Worm (Caenorhabditis elegans) whole organism, L3 larva: ENCODE measurements around the gene F46B3.16.

ENCODE experiments used
- ZK546.5 ChIP-seq: sonication (generic microtip); optimal IDR thresholded peaks from 2 replicates; lab custom pipeline; 2017; ENCODE audit warnings: missing biosample characterization, missing genetic modification characterization
- aly-2 ChIP-seq: fragments of 150-350 bp; optimal IDR thresholded peaks from 2 replicates; lab custom pipeline; 2014; ENCODE audit warnings: missing biosample characterization, missing genetic modification characterization
- ceh-82 ChIP-seq: fragments of 150-350 bp; optimal IDR thresholded peaks from 2 replicates; lab custom pipeline; 2014; ENCODE audit warnings: missing biosample characterization, missing genetic modification characterization
- ceh-9 ChIP-seq: sonication (generic microtip); optimal IDR thresholded peaks from 2 replicates; lab custom pipeline; 2018; ENCODE audit warnings: missing biosample characterization, missing genetic modification characterization
- daf-12 ChIP-seq: fragments of 150-350 bp; optimal IDR thresholded peaks from 2 replicates; lab custom pipeline; 2014; ENCODE audit warnings: missing biosample characterization, missing genetic modification reagents, missing genetic modification characterization
- egl-27 ChIP-seq: sonication (generic microtip); optimal IDR thresholded peaks from 4 replicates; lab custom pipeline; 2017; ENCODE audit warnings: missing biosample characterization, missing genetic modification reagents, missing genetic modification characterization
- elt-1 ChIP-seq: fragments of 150-350 bp; optimal IDR thresholded peaks from 2 replicates; lab custom pipeline; 2014; ENCODE audit warnings: missing biosample characterization, missing genetic modification characterization
- elt-2 ChIP-seq: sonication (generic microtip); optimal IDR thresholded peaks from 2 replicates; lab custom pipeline; 2016; ENCODE audit warnings: missing genetic modification reagents, mild to moderate bottlenecking, missing genetic modification characterization, missing compliant biosample characterization
- elt-3 ChIP-seq, 3 experiments: fragments of 150-350 bp in 1 of 3; sonication (generic microtip) in 2 of 3; optimal IDR thresholded peaks; 2 replicates in 2 of 3; 4 replicates in 1 of 3; lab custom pipeline; 2014 to 2017; ENCODE audit warnings: missing biosample characterization in 3 of 3, missing genetic modification characterization in 3 of 3
- fkh-10 ChIP-seq: sonication (generic microtip); optimal IDR thresholded peaks from 2 replicates; lab custom pipeline; 2017; ENCODE audit warnings: missing biosample characterization, missing genetic modification reagents, missing genetic modification characterization
- fkh-2 ChIP-seq: fragments of 150-350 bp; optimal IDR thresholded peaks from 2 replicates; lab custom pipeline; 2014; ENCODE audit warnings: missing biosample characterization, missing genetic modification reagents, missing genetic modification characterization
- fos-1 ChIP-seq: fragments of 150-350 bp; optimal IDR thresholded peaks from 2 replicates; lab custom pipeline; 2014; ENCODE audit warnings: missing biosample characterization, missing genetic modification characterization
- jun-1 ChIP-seq: fragments of 150-350 bp; optimal IDR thresholded peaks from 2 replicates; lab custom pipeline; 2014; ENCODE audit warnings: missing biosample characterization, missing genetic modification reagents, missing genetic modification characterization
- lin-15B ChIP-seq: fragments of 150-350 bp; optimal IDR thresholded peaks from 2 replicates; lab custom pipeline; 2014; ENCODE audit warnings: missing biosample characterization, missing genetic modification characterization
- lin-39 ChIP-seq: fragments of 150-350 bp; optimal IDR thresholded peaks from 2 replicates; lab custom pipeline; 2018; ENCODE audit warnings: missing biosample characterization, missing genetic modification reagents, missing genetic modification characterization
- lsy-12 ChIP-seq: sonication (generic microtip); optimal IDR thresholded peaks from 2 replicates; lab custom pipeline; 2016; ENCODE audit warnings: mild to moderate bottlenecking, missing genetic modification characterization, missing compliant biosample characterization
- mdl-1 ChIP-seq: fragments of 150-350 bp; optimal IDR thresholded peaks from 2 replicates; lab custom pipeline; 2014; ENCODE audit warnings: missing biosample characterization, missing genetic modification characterization
- mml-1 ChIP-seq: fragments of 150-350 bp; sonication (generic microtip); optimal IDR thresholded peaks from 3 replicates; lab custom pipeline; 2014; ENCODE audit warnings: missing biosample characterization, missing genetic modification characterization
- nfya-1 ChIP-seq: sonication (generic microtip); optimal IDR thresholded peaks from 2 replicates; lab custom pipeline; 2017; ENCODE audit warnings: missing genetic modification characterization, mild to moderate bottlenecking, missing compliant biosample characterization, antibody characterized with exemption, moderate library complexity; ENCODE audit not compliant: insufficient read depth
- nhr-11 ChIP-seq: fragments of 150-350 bp; optimal IDR thresholded peaks from 2 replicates; lab custom pipeline; 2014; ENCODE audit warnings: missing biosample characterization, missing genetic modification characterization
- nhr-12 ChIP-seq: fragments of 150-350 bp; optimal IDR thresholded peaks from 2 replicates; lab custom pipeline; 2014; ENCODE audit warnings: missing biosample characterization, missing genetic modification characterization
- nhr-237 ChIP-seq: fragments of 150-350 bp; optimal IDR thresholded peaks from 2 replicates; lab custom pipeline; 2014; ENCODE audit warnings: missing biosample characterization, missing genetic modification characterization
- nhr-25 ChIP-seq: sonication (generic microtip); optimal IDR thresholded peaks from 2 replicates; lab custom pipeline; 2017; ENCODE audit warnings: missing biosample characterization, missing genetic modification characterization
- nhr-28 ChIP-seq: fragments of 150-350 bp; optimal IDR thresholded peaks from 2 replicates; lab custom pipeline; 2014; ENCODE audit warnings: missing biosample characterization, missing genetic modification characterization
- nhr-43 ChIP-seq: sonication (generic microtip); optimal IDR thresholded peaks from 2 replicates; lab custom pipeline; 2016; ENCODE audit warnings: mild to moderate bottlenecking, missing genetic modification characterization, missing compliant biosample characterization; ENCODE audit not compliant: poor library complexity, severe bottlenecking
- nhr-67 ChIP-seq: fragments of 150-350 bp; optimal IDR thresholded peaks from 2 replicates; lab custom pipeline; 2014; ENCODE audit warnings: missing biosample characterization, missing genetic modification characterization
- nhr-76 ChIP-seq: fragments of 150-350 bp; sonication (generic microtip); optimal IDR thresholded peaks from 5 replicates; lab custom pipeline; 2014; ENCODE audit warnings: missing biosample characterization, missing genetic modification characterization
- nhr-77 ChIP-seq: fragments of 150-350 bp; optimal IDR thresholded peaks from 2 replicates; lab custom pipeline; 2014; ENCODE audit warnings: missing biosample characterization, missing genetic modification characterization
- pha-4 ChIP-seq: fragments of 150-350 bp; optimal IDR thresholded peaks from 2 replicates; lab custom pipeline; 2014; ENCODE audit warnings: missing biosample characterization, missing genetic modification reagents, missing genetic modification characterization
- pqm-1 ChIP-seq: fragments of 150-350 bp; optimal IDR thresholded peaks from 2 replicates; lab custom pipeline; 2017; ENCODE audit warnings: missing biosample characterization, missing genetic modification characterization, inconsistent platforms
- sea-2 ChIP-seq: fragments of 150-350 bp; sonication (generic microtip); optimal IDR thresholded peaks from 4 replicates; lab custom pipeline; 2014; ENCODE audit warnings: missing biosample characterization, missing genetic modification reagents, missing genetic modification characterization
- snpc-4 ChIP-seq: fragments of 150-350 bp; optimal IDR thresholded peaks from 2 replicates; lab custom pipeline; 2014; ENCODE audit warnings: missing biosample characterization, missing genetic modification characterization
- unc-39 ChIP-seq: sonication (generic microtip); optimal IDR thresholded peaks from 4 replicates; lab custom pipeline; 2017; ENCODE audit warnings: missing biosample characterization, missing genetic modification characterization
- unc-62 ChIP-seq: fragments of 150-350 bp; sonication (generic microtip); optimal IDR thresholded peaks from 4 replicates; lab custom pipeline; 2014; ENCODE audit warnings: missing biosample characterization, missing genetic modification reagents, missing genetic modification characterization
- zag-1 ChIP-seq: fragments of 150-350 bp; optimal IDR thresholded peaks from 2 replicates; lab custom pipeline; 2014; ENCODE audit warnings: missing biosample characterization, missing genetic modification characterization
- ztf-4 ChIP-seq: fragments of 150-350 bp; optimal IDR thresholded peaks from 2 replicates; lab custom pipeline; 2014; ENCODE audit warnings: missing biosample characterization, missing genetic modification characterization

Gene F46B3.16

ce11 chrV:20636855-20637254 lies 2.4 kb downstream of the F46B3.16 start, which contains the start of gene ttr-13:
TSS of gene ttr-13 (minus strand) at chrV:20636955.
- TF ChIP-seq lsy-12 (tag; lab: Kevin White, UChicago) (no peak), nhr-77 (no peak), unc-62 (GFP tag; lab: Kevin White, UChicago) (no peak), nhr-43 (no peak), lin-39 (tag; lab: Kevin White, UChicago) (no peak), fkh-10 (no peak), lin-15B (tag; lab: Kevin White, UChicago) (no peak), nhr-76 (tag; lab: Kevin White, UChicago) (no peak), daf-12 (tag; lab: Kevin White, UChicago) (no peak), zag-1 (tag; lab: Kevin White, UChicago) (no peak), egl-27 (tag; lab: Kevin White, UChicago) (no peak), nhr-12 (tag; lab: Kevin White, UChicago) (no peak), pqm-1 (tag; lab: Kevin White, UChicago) (no peak), nhr-11 (tag; lab: Kevin White, UChicago) (no peak)

ce11 chrV:20638344-20638743 lies 3.9 kb downstream of the F46B3.16 start, which contains the start of gene Y44A6B.3:
TSS of gene Y44A6B.3 (minus strand) at chrV:20638444.
- no peak for TF ChIP-seq elt-2
- TF ChIP-seq nhr-77: no peak
- no peak for TF ChIP-seq unc-39 (tag; lab: Kevin White, UChicago)
- no peak for TF ChIP-seq elt-3 (tag; optimal IDR thresholded peaks at IDR 0.05; lab: Kevin White, UChicago)
- TF ChIP-seq elt-1: no peak
- TF ChIP-seq nfya-1 (tag; lab: Kevin White, UChicago): no peak
- TF ChIP-seq, all 47 proteins: peak for 0

- TF ChIP-seq jun-1 (tag; lab: Kevin White, UChicago) (no peak), nhr-237 (no peak), nhr-67 (tag; lab: Kevin White, UChicago) (no peak), fkh-2 (tag; lab: Kevin White, UChicago) (no peak), ceh-9 (tag; lab: Kevin White, UChicago) (no peak), mdl-1 (no peak), ceh-82 (tag; lab: Kevin White, UChicago) (no peak), elt-2 (no peak), nfya-1 (tag; lab: Kevin White, UChicago) (no peak), snpc-4 (tag; lab: Kevin White, UChicago) (no peak), unc-62 (GFP tag; lab: Kevin White, UChicago) (no peak), fos-1 (tag; lab: Kevin White, UChicago) (no peak), nhr-28 (tag; lab: Kevin White, UChicago) (no peak), lsy-12 (tag; lab: Kevin White, UChicago) (no peak), egl-27 (tag; lab: Kevin White, UChicago) (no peak), nhr-25 (tag; lab: Kevin White, UChicago) (no peak), nhr-12 (tag; lab: Kevin White, UChicago) (no peak)
These were observed 4.9 kb downstream of the F46B3.16 start, which contains the start of gene srxa-14 for ce11 chrV:20639294-20639693. TSS of gene srxa-14 (plus strand) at chrV:20639594.

ce11 chrV:20641896-20642295 lies 7.5 kb downstream of the F46B3.16 start, which contains the start of gene srxa-15:
TSS of gene srxa-15 (plus strand) at chrV:20642196.
- no peak for TF ChIP-seq pha-4
- TF ChIP-seq nfya-1 (tag; lab: Kevin White, UChicago): no peak
- no peak for TF ChIP-seq daf-12 (tag; lab: Kevin White, UChicago)
- TF ChIP-seq mml-1 (tag; lab: Kevin White, UChicago): no peak
- no peak for TF ChIP-seq elt-1
- no peak for TF ChIP-seq elt-2
- no peak for TF ChIP-seq sea-2 (GFP tag; lab: Kevin White, UChicago)

ce11 chrV:20645479-20645878 lies 11.0 kb downstream of the F46B3.16 start:
- TF ChIP-seq ztf-4 (tag; lab: Kevin White, UChicago) (no peak), ZK546.5 (tag; lab: Kevin White, UChicago) (no peak), pqm-1 (tag; lab: Kevin White, UChicago) (no peak), unc-62 (GFP tag; lab: Kevin White, UChicago) (no peak), pha-4 (no peak), aly-2 (no peak)
- TF ChIP-seq, all 47 proteins: peak for 0
